Worm (Caenorhabditis elegans): ENCODE measurements around the gene nkat-1.

nkat-1 gene

ce11 chrX:14161684-14162347 lies 21.9 kb upstream of the nkat-1 start, which contains the start of gene lgc-25 (continued):
- TF ChIP-seq mel-28 (tag; optimal IDR thresholded peaks at IDR 0.05; ENCODE audit: borderline replicate concordance) (no peak), ccch-3 (GFP tag; optimal IDR thresholded peaks at IDR 0.05) (no peak), F57C9.4 (tag; optimal IDR thresholded peaks at IDR 0.05) (no peak), ztf-26 (tag; optimal IDR thresholded peaks at IDR 0.05) (peak; percentile 58), T26A5.8 (tag; optimal IDR thresholded peaks at IDR 0.05) (no peak), athp-1 (tag; optimal IDR thresholded peaks at IDR 0.05) (peak; percentile 44), madf-10 (tag; optimal IDR thresholded peaks at IDR 0.05) (peak; percentile 55), F55B11.4 (tag; optimal IDR thresholded peaks at IDR 0.05; ENCODE audit: borderline replicate concordance, insufficient read depth) (no peak), ceh-58 (GFP tag; IDR thresholded peaks at IDR 0.05) (no peak), snpc-4 (GFP tag; optimal IDR thresholded peaks at IDR 0.05) (peak; percentile 73), snpc-4 (tag; optimal IDR thresholded peaks at IDR 0.05) (peak in 3 of 4 experiments; percentile 73 to 77 (median 74)), ztf-28 (GFP tag; IDR thresholded peaks at IDR 0.05) (no peak), aptf-2 (GFP tag; conservative IDR thresholded peaks at IDR 0.05) (no peak), mes-4 (tag; optimal IDR thresholded peaks at IDR 0.05) (peak; percentile 70), tlf-1 (GFP tag; optimal IDR thresholded peaks at IDR 0.05) (no peak), ZK185.1 (tag; optimal IDR thresholded peaks at IDR 0.05; ENCODE audit: poor library complexity, severe bottlenecking) (peak; percentile 85), unc-62 (GFP tag; optimal IDR thresholded peaks at IDR 0.05) (no peak), F37B4.10 (GFP tag; IDR thresholded peaks at IDR 0.05) (no peak), sptf-2 (GFP tag; optimal IDR thresholded peaks at IDR 0.05) (no peak), lin-54 (GFP tag; optimal IDR thresholded peaks at IDR 0.05) (peak; percentile 5), lir-1 (GFP tag; conservative IDR thresholded peaks at IDR 0.05) (peak; percentile 65), ceh-79 (tag; optimal IDR thresholded peaks at IDR 0.05) (no peak), hlh-12 (tag; optimal IDR thresholded peaks at IDR 0.05) (no peak), hsf-1 (GFP tag; IDR thresholded peaks at IDR 0.05) (no peak), D2030.7 (GFP tag; IDR thresholded peaks at IDR 0.05) (peak; percentile 79), snpc-1.1 (tag; optimal IDR thresholded peaks at IDR 0.05; ENCODE audit: insufficient read depth) (peak; percentile 74), C17E4.6 (GFP tag; IDR thresholded peaks at IDR 0.05) (no peak), dpl-1 (GFP tag; optimal IDR thresholded peaks at IDR 0.05) (no peak), Y67H2A.10 (GFP tag; conservative IDR thresholded peaks at IDR 0.05) (no peak), hrde-1 (tag; optimal IDR thresholded peaks at IDR 0.05; ENCODE audit: borderline replicate concordance) (peak; percentile 44), akir-1 (GFP tag; optimal IDR thresholded peaks at IDR 0.05) (no peak), F33H1.4 (GFP tag; IDR thresholded peaks at IDR 0.05) (no peak), let-526 (GFP tag; IDR thresholded peaks at IDR 0.05) (no peak), repo-1 (tag; optimal IDR thresholded peaks at IDR 0.05) (peak; percentile 71), pha-4 (tag; optimal IDR thresholded peaks at IDR 0.05) (no peak), Y95B8A.8 (GFP tag; IDR thresholded peaks at IDR 0.05) (no peak), nhr-90 (tag; optimal IDR thresholded peaks at IDR 0.05) (peak; percentile 71), nfya-1 (tag; optimal IDR thresholded peaks at IDR 0.05; ENCODE audit: borderline replicate concordance, insufficient read depth) (no peak), attf-3 (GFP tag; conservative IDR thresholded peaks at IDR 0.05) (no peak), Y79H2A.3 (GFP tag; conservative IDR thresholded peaks at IDR 0.05) (no peak), chd-7 (tag; optimal IDR thresholded peaks at IDR 0.05) (no peak), cebp-2 (GFP tag; IDR thresholded peaks at IDR 0.05) (no peak), egrh-3 (GFP tag; IDR thresholded peaks at IDR 0.05) (no peak), madf-8 (GFP tag; conservative IDR thresholded peaks at IDR 0.05) (no peak), lsl-1 (GFP tag; optimal IDR thresholded peaks at IDR 0.05) (no peak), fkh-3 (tag; optimal IDR thresholded peaks at IDR 0.05) (no peak), ceh-100 (GFP tag; IDR thresholded peaks at IDR 0.05) (no peak), F39B2.1 (GFP tag; IDR thresholded peaks at IDR 0.05) (no peak)

All from whole organism, young adult.